Fruit fly (Drosophila melanogaster) whole organism, prepupa: Measurements from ENCODE around the gene sturkopf.
A peak's percentile ranks its signal among the peaks of the same experiment; 100 is the strongest.

Source experiments
- Blimp-1 ChIP-seq: fragments of 200-800 bp; sonication (Bioruptor generic); optimal IDR thresholded peaks from 3 replicates; lab custom pipeline; 2017; ENCODE audit warnings: missing biosample characterization, missing genetic modification characterization, mild to moderate bottlenecking, moderate library complexity, missing genetic modification reagents
- CG10669 ChIP-seq: fragments of 200-800 bp; sonication (Bioruptor generic); optimal IDR thresholded peaks from 3 replicates; lab custom pipeline; 2018; ENCODE audit warnings: missing biosample characterization, mild to moderate bottlenecking, missing genetic modification characterization, moderate library complexity
- CG11294 ChIP-seq: fragments of 200-800 bp; sonication (Bioruptor generic); IDR thresholded peaks from 2 replicates; pipeline ENCODE4 v1.3.6; 2022; ENCODE audit warnings: missing biosample characterization, missing genetic modification characterization
- CG11902 ChIP-seq: fragments of 200-800 bp; sonication (Bioruptor generic); optimal IDR thresholded peaks from 3 replicates; lab custom pipeline; 2016; ENCODE audit warnings: missing biosample characterization, missing genetic modification characterization
- CG15336 ChIP-seq: fragments of 200-800 bp; sonication (Bioruptor generic); IDR thresholded peaks from 2 replicates; pipeline ENCODE4 v1.3.6; 2022; ENCODE audit warnings: missing biosample characterization, missing genetic modification characterization
- CG3032 ChIP-seq: fragments of 200-800 bp; optimal IDR thresholded peaks from 2 replicates; lab custom pipeline; 2019; ENCODE audit warnings: missing biosample characterization, mild to moderate bottlenecking, missing genetic modification characterization, moderate library complexity
- CG31627 ChIP-seq: fragments of 200-800 bp; sonication (Bioruptor generic); optimal IDR thresholded peaks from 3 replicates; lab custom pipeline; 2016; ENCODE audit warnings: missing biosample characterization, missing genetic modification characterization
- CG34406 ChIP-seq: fragments of 200-800 bp; sonication (Bioruptor generic); optimal IDR thresholded peaks from 3 replicates; lab custom pipeline; 2016; ENCODE audit warnings: missing biosample characterization, missing genetic modification characterization
- CG3919 ChIP-seq: fragments of 200-800 bp; sonication (Bioruptor generic); optimal IDR thresholded peaks from 3 replicates; lab custom pipeline; 2016; ENCODE audit warnings: missing biosample characterization, missing genetic modification characterization
- CG6163 ChIP-seq: fragments of 200-800 bp; sonication (Bioruptor generic); IDR thresholded peaks from 3 replicates; pipeline ENCODE4 v1.3.6; 2022; ENCODE audit warnings: missing biosample characterization, missing genetic modification characterization
- CG6808 ChIP-seq: fragments of 200-800 bp; sonication (Bioruptor generic); optimal IDR thresholded peaks from 3 replicates; lab custom pipeline; 2017; ENCODE audit warnings: missing biosample characterization, missing genetic modification characterization, mild to moderate bottlenecking, moderate library complexity, missing genetic modification reagents
- CG6854 ChIP-seq: fragments of 200-800 bp; sonication (Bioruptor generic); optimal IDR thresholded peaks from 2 replicates; lab custom pipeline; 2017; ENCODE audit warnings: missing biosample characterization, mild to moderate bottlenecking, missing genetic modification characterization
- CG8319 ChIP-seq: fragments of 200-800 bp; sonication (Bioruptor generic); optimal IDR thresholded peaks from 3 replicates; lab custom pipeline; 2016; ENCODE audit warnings: missing biosample characterization, missing genetic modification characterization
- CG8632 ChIP-seq: fragments of 200-800 bp; sonication (Bioruptor generic); optimal IDR thresholded peaks from 3 replicates; lab custom pipeline; 2016; ENCODE audit warnings: missing biosample characterization, missing genetic modification characterization
- CG9139 ChIP-seq: fragments of 200-800 bp; sonication (Bioruptor generic); optimal IDR thresholded peaks from 3 replicates; lab custom pipeline; 2017; ENCODE audit warnings: missing biosample characterization, mild to moderate bottlenecking, missing genetic modification characterization
- Eip75B ChIP-seq: fragments of 200-800 bp; sonication (Bioruptor generic); optimal IDR thresholded peaks from 3 replicates; lab custom pipeline; 2016; ENCODE audit warnings: missing biosample characterization, missing genetic modification characterization
- Ets21C ChIP-seq: fragments of 200-800 bp; sonication (Bioruptor generic); optimal IDR thresholded peaks from 3 replicates; lab custom pipeline; 2016; ENCODE audit warnings: missing biosample characterization, missing genetic modification characterization
- Ets96B ChIP-seq: fragments of 200-800 bp; optimal IDR thresholded peaks from 2 replicates; lab custom pipeline; 2019; ENCODE audit warnings: missing biosample characterization, mild to moderate bottlenecking, missing genetic modification characterization, moderate library complexity
- Hr39 ChIP-seq: fragments of 200-800 bp; sonication (Bioruptor generic); optimal IDR thresholded peaks from 2 replicates; lab custom pipeline; 2016; ENCODE audit warnings: missing biosample characterization, missing genetic modification characterization
- Hr4 ChIP-seq: fragments of 200-800 bp; sonication (Bioruptor generic); optimal IDR thresholded peaks from 3 replicates; lab custom pipeline; 2016; ENCODE audit warnings: missing biosample characterization, missing genetic modification characterization
- Lpt ChIP-seq: fragments of 200-800 bp; sonication (Bioruptor generic); optimal IDR thresholded peaks from 3 replicates; lab custom pipeline; 2016; ENCODE audit warnings: missing biosample characterization, missing genetic modification characterization
- Sox14 ChIP-seq: fragments of 200-800 bp; sonication (Bioruptor generic); optimal IDR thresholded peaks from 3 replicates; lab custom pipeline; 2016; ENCODE audit warnings: missing biosample characterization, missing genetic modification characterization
- achi ChIP-seq: fragments of 200-800 bp; sonication (Bioruptor generic); optimal IDR thresholded peaks from 3 replicates; lab custom pipeline; 2016; ENCODE audit warnings: missing biosample characterization, missing genetic modification characterization
- cyc ChIP-seq: fragments of 200-800 bp; sonication (Bioruptor generic); optimal IDR thresholded peaks from 3 replicates; lab custom pipeline; 2016; ENCODE audit warnings: missing biosample characterization, missing genetic modification characterization
- esn ChIP-seq: fragments of 200-800 bp; sonication (Bioruptor generic); optimal IDR thresholded peaks from 2 replicates; lab custom pipeline; 2016; ENCODE audit warnings: missing biosample characterization, mild to moderate bottlenecking, missing genetic modification characterization, moderate library complexity
- fd59A ChIP-seq: fragments of 200-800 bp; sonication (Bioruptor generic); optimal IDR thresholded peaks from 2 replicates; lab custom pipeline; 2017; ENCODE audit warnings: missing biosample characterization, mild to moderate bottlenecking, missing genetic modification characterization, missing genetic modification reagents
- fd85E ChIP-seq: fragments of 200-800 bp; sonication (Bioruptor generic); optimal IDR thresholded peaks from 3 replicates; lab custom pipeline; 2016; ENCODE audit warnings: missing biosample characterization, missing genetic modification characterization
- fkh ChIP-seq: fragments of 200-800 bp; sonication (Bioruptor generic); optimal IDR thresholded peaks from 3 replicates; lab custom pipeline; 2017; ENCODE audit warnings: missing biosample characterization, mild to moderate bottlenecking, missing genetic modification characterization, moderate library complexity
- lz ChIP-seq: fragments of 200-800 bp; sonication (Bioruptor generic); optimal IDR thresholded peaks from 3 replicates; lab custom pipeline; 2016; ENCODE audit warnings: missing biosample characterization, missing genetic modification characterization
- net ChIP-seq: fragments of 200-800 bp; sonication (Bioruptor generic); optimal IDR thresholded peaks from 3 replicates; lab custom pipeline; 2016; ENCODE audit warnings: missing biosample characterization, missing genetic modification characterization
- spab ChIP-seq: fragments of 200-800 bp; sonication (Bioruptor generic); optimal IDR thresholded peaks from 2 replicates; lab custom pipeline; 2017; ENCODE audit warnings: missing biosample characterization, mild to moderate bottlenecking, missing genetic modification characterization, missing genetic modification reagents
- ss ChIP-seq, 2 experiments: fragments of 200-800 bp; sonication (Bioruptor generic); optimal IDR thresholded peaks; 2 replicates in 1 of 2; 3 replicates in 1 of 2; lab custom pipeline; 2017 to 2018; ENCODE audit warnings: mild to moderate bottlenecking in 2 of 2, missing biosample characterization in 2 of 2, missing genetic modification characterization in 2 of 2, moderate library complexity in 1 of 2
- svp ChIP-seq: fragments of 200-800 bp; sonication (Bioruptor generic); peaks from one replicate; lab custom pipeline; 2016; ENCODE audit warnings: missing biosample characterization, missing genetic modification characterization
- topi ChIP-seq: fragments of 200-800 bp; sonication (Bioruptor generic); optimal IDR thresholded peaks from 3 replicates; lab custom pipeline; 2016; ENCODE audit warnings: missing biosample characterization, missing genetic modification characterization
- vri ChIP-seq: fragments of 200-800 bp; sonication (Bioruptor generic); optimal IDR thresholded peaks from 3 replicates; lab custom pipeline; 2016; ENCODE audit warnings: missing biosample characterization, mild to moderate bottlenecking, missing genetic modification characterization

The sturkopf gene

DNA sequence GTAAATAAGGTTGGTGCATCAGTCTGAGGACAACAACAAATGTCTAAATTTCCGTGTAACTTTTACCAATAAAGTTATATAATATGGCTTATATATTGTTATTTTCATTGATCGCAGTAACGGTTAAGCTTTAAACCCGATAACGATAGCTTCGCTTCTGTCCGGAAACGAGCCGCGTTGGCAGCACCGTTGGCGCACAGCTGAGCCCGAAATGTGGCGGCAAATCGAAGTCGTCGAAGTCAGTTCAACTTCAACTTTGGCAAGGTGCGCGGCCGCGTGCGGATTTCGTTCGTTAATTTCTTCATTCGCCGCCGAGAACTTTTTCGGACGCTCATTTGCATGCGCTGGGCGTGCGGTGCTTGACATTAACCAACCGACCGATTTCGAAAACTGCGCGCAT is 5.1 kb upstream of the sturkopf start, which contains the start of gene Myo61F (continued):
- no peak for TF ChIP-seq Hr39

dm6 chr3L:1307005-1307632 is 6.1 kb downstream of the sturkopf start, which contains the start of the genes Ctr9 and Nt5a:
Ctr9 (plus strand) TSS chr3L:1307224.
Nt5a (minus strand) TSS chr3L:1307418.
- TF ChIP-seq CG15336, result no peak
- TF ChIP-seq CG3032 (tag; lab: Kevin White, UChicago), result peak; percentile 50
- TF ChIP-seq topi (GFP tag; lab: Kevin White, UChicago), result no peak
- peak; percentile 100 for TF ChIP-seq vri (GFP tag; lab: Kevin White, UChicago)
- no peak for TF ChIP-seq lz (GFP tag; lab: Kevin White, UChicago)
- TF ChIP-seq esn, result peak; percentile 56
- TF ChIP-seq svp (GFP tag; lab: Kevin White, UChicago), result peak; percentile 42
- no peak for TF ChIP-seq achi
- TF ChIP-seq CG31627, result peak; percentile 50
- no peak for TF ChIP-seq CG8632 (GFP tag; lab: Kevin White, UChicago)
- 0 out of 3 replicates have a peak, but pooled peaks have one; percentile 32 for TF ChIP-seq CG6163 (GFP tag; lab: Robert Waterston, UW)
- TF ChIP-seq CG10669, result no peak
- TF ChIP-seq spab, result no peak
- TF ChIP-seq CG6808 (GFP tag; lab: Kevin White, UChicago), result no peak
- TF ChIP-seq CG9139 (GFP tag; lab: Kevin White, UChicago), result no peak
- TF ChIP-seq Blimp-1, result peak; percentile 68

dm6 chr3L:1305317-1305716 is 7.9 kb downstream of the sturkopf start:
- TF ChIP-seq CG34406 (GFP tag; lab: Kevin White, UChicago), result no peak
- TF ChIP-seq fd59A (GFP tag; lab: Kevin White, UChicago), result no peak
- TF ChIP-seq svp (GFP tag; lab: Kevin White, UChicago), result peak; percentile 90
- no peak for TF ChIP-seq cyc (GFP tag; lab: Kevin White, UChicago)
- TF ChIP-seq CG6808 (GFP tag; lab: Kevin White, UChicago), result no peak
- TF ChIP-seq vri (GFP tag; lab: Kevin White, UChicago), result peak; percentile 91
- no peak for TF ChIP-seq CG15336
- TF ChIP-seq Lpt (GFP tag; lab: Kevin White, UChicago), result no peak

dm6 chr3L:1302950-1303352 is 10.2 kb downstream of the sturkopf start:
- TF ChIP-seq CG9139 (GFP tag; lab: Kevin White, UChicago), result no peak

- TF ChIP-seq fd85E (GFP tag; lab: Kevin White, UChicago), result no peak
- TF ChIP-seq CG11902 (GFP tag; lab: Kevin White, UChicago), result no peak
- TF ChIP-seq Eip75B, result no peak
- TF ChIP-seq lz (GFP tag; lab: Kevin White, UChicago), result no peak
- TF ChIP-seq CG8319 (GFP tag; lab: Kevin White, UChicago), result no peak
- TF ChIP-seq fkh (GFP tag; lab: Kevin White, UChicago), result peak; percentile 56
- no peak for TF ChIP-seq CG6808 (GFP tag; lab: Kevin White, UChicago)
- peak; percentile 48 for TF ChIP-seq Sox14 (GFP tag; lab: Kevin White, UChicago)
- no peak for TF ChIP-seq topi (GFP tag; lab: Kevin White, UChicago)
- peak; percentile 1 for TF ChIP-seq CG31627
These were observed 10.8 kb downstream of the sturkopf start, which contains the start of the genes Rac1 and Acat2 for dm6 chr3L:1302234-1302949. Rac1 (minus strand) TSS chr3L:1302683. Acat2 (plus strand) TSS chr3L:1302944.

DNA sequence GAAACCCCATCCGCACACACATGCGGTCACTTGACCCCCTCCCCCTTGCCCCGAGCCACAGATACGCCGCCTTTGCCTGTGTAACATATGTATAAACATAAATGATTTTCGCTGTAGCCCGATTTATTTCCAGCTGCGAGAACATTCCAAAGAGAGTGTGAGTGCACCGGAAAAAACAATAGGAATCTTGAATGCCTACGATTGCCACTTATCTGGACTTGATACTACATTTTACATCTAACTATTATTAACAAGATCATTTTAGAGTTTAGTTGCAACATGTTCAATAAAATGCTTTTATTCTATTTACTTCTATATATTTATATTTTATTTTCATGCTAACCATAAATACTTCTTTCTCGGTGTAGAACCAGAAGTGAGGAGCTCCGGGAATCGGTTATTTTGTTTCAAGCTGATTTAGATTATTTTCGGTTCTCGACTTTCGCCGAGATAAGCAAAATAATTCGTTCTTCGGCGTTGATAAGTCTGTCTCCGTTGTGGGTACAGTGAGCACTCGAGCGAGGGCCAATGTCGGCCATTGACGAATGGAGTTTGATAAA is 13.0 kb downstream of the sturkopf start:
- TF ChIP-seq CG8319 (GFP tag; lab: Kevin White, UChicago), result peak; percentile 6
- no peak for TF ChIP-seq CG9139 (GFP tag; lab: Kevin White, UChicago)
- TF ChIP-seq CG3919 (GFP tag; lab: Kevin White, UChicago), result no peak
- no peak for TF ChIP-seq fd59A (GFP tag; lab: Kevin White, UChicago)
- TF ChIP-seq Eip75B, result no peak
- TF ChIP-seq ss (GFP tag; optimal IDR thresholded peaks at IDR 0.05; lab: Kevin White, UChicago), result peak in 1 of 2 experiments; percentile 46
- TF ChIP-seq Blimp-1, result peak; percentile 48
- peak; percentile 26; the same call in 1 of the 2 replicates for TF ChIP-seq CG11294 (GFP tag; lab: Robert Waterston, UW)
- peak; percentile 68 for TF ChIP-seq topi (GFP tag; lab: Kevin White, UChicago)
- peak; percentile 29 for TF ChIP-seq Lpt (GFP tag; lab: Kevin White, UChicago)
- peak; percentile 50 for TF ChIP-seq cyc (GFP tag; lab: Kevin White, UChicago)
- peak; percentile 40 for TF ChIP-seq CG11902 (GFP tag; lab: Kevin White, UChicago)
- TF ChIP-seq net (GFP tag; lab: Kevin White, UChicago), result peak; percentile 70
- no peak for TF ChIP-seq Ets21C (GFP tag; lab: Kevin White, UChicago)
- TF ChIP-seq fd85E (GFP tag; lab: Kevin White, UChicago), result no peak
- TF ChIP-seq CG6854 (GFP tag; lab: Kevin White, UChicago), result peak; percentile 33
- TF ChIP-seq fkh (GFP tag; lab: Kevin White, UChicago), result no peak
- TF ChIP-seq CG34406 (GFP tag; lab: Kevin White, UChicago), result peak; percentile 68
- TF ChIP-seq Hr4 (GFP tag; lab: Kevin White, UChicago), result no peak
- peak; percentile 52 for TF ChIP-seq lz (GFP tag; lab: Kevin White, UChicago)
- peak; percentile 67 for TF ChIP-seq Ets96B
- no peak for TF ChIP-seq spab
